Worm (Caenorhabditis elegans) whole organism, young adult: ENCODE results near the gene ins-39.

Source experiments
- B0019.2 ChIP-seq: fragments of 200-800 bp; sonication (Bioruptor generic); conservative IDR thresholded peaks from 2 replicates; pipeline ENCODE4 v1.3.6; 2022; ENCODE audit warnings: missing genetic modification reagents, missing genetic modification characterization, missing compliant biosample characterization
- B0261.1 ChIP-seq: sonication (generic microtip); optimal IDR thresholded peaks from 2 replicates; lab custom pipeline; 2016; ENCODE audit warnings: mild to moderate bottlenecking, missing genetic modification characterization, moderate library complexity, missing compliant biosample characterization
- B0336.3 ChIP-seq: fragments of 200-800 bp; sonication (Bioruptor generic); IDR thresholded peaks from 2 replicates; pipeline ENCODE4 v1.3.6; 2022; ENCODE audit warnings: missing genetic modification characterization, missing compliant biosample characterization
- C06A6.2 ChIP-seq: fragments of 200-800 bp; sonication (Bioruptor generic); conservative IDR thresholded peaks from 2 replicates; pipeline ENCODE4 v1.3.6; 2022; ENCODE audit warnings: missing genetic modification characterization, missing compliant biosample characterization
- C17E4.6 ChIP-seq: fragments of 200-800 bp; sonication (Bioruptor generic); IDR thresholded peaks from 2 replicates; pipeline ENCODE4 v1.3.6; 2022; ENCODE audit warnings: missing genetic modification reagents, missing genetic modification characterization, missing compliant biosample characterization
- D2030.7 ChIP-seq: fragments of 200-800 bp; sonication (Bioruptor generic); IDR thresholded peaks from 2 replicates; pipeline ENCODE4 v1.3.6; 2022; ENCODE audit warnings: missing genetic modification reagents, missing genetic modification characterization, missing compliant biosample characterization
- F22D6.2 ChIP-seq: sonication (generic microtip); optimal IDR thresholded peaks from 2 replicates; lab custom pipeline; 2016; ENCODE audit warnings: mild to moderate bottlenecking, missing genetic modification characterization, missing compliant biosample characterization
- F23B12.7 ChIP-seq: sonication (generic microtip); optimal IDR thresholded peaks from 2 replicates; lab custom pipeline; 2017; ENCODE audit warnings: missing genetic modification characterization, mild to moderate bottlenecking, missing compliant biosample characterization, antibody characterized with exemption, moderate library complexity; ENCODE audit not compliant: insufficient read depth
- F33H1.4 ChIP-seq: fragments of 200-800 bp; sonication (Bioruptor generic); IDR thresholded peaks from 2 replicates; pipeline ENCODE4 v1.3.6; 2022; ENCODE audit warnings: missing genetic modification reagents, missing genetic modification characterization, missing compliant biosample characterization
- F39B2.1 ChIP-seq: fragments of 200-800 bp; sonication (Bioruptor generic); IDR thresholded peaks from 2 replicates; pipeline ENCODE4 v1.3.6; 2022; ENCODE audit warnings: missing genetic modification reagents, missing genetic modification characterization, missing compliant biosample characterization
- F49E8.2 ChIP-seq: sonication (generic microtip); optimal IDR thresholded peaks from 3 replicates; lab custom pipeline; 2017; ENCODE audit warnings: missing genetic modification characterization, mild to moderate bottlenecking, missing compliant biosample characterization, antibody characterized with exemption, moderate library complexity; ENCODE audit not compliant: insufficient read depth
- K11D2.4 ChIP-seq: fragments of 200-800 bp; sonication (Bioruptor generic); IDR thresholded peaks from 2 replicates; pipeline ENCODE4 v1.3.6; 2022; ENCODE audit warnings: missing genetic modification reagents, missing genetic modification characterization, missing compliant biosample characterization
- K12H6.12 ChIP-seq: fragments of 200-800 bp; sonication (Bioruptor generic); optimal IDR thresholded peaks from 2 replicates; lab custom pipeline; 2018; ENCODE audit warnings: mild to moderate bottlenecking, missing genetic modification characterization, missing compliant biosample characterization
- T07F8.4 ChIP-seq: sonication (generic microtip); optimal IDR thresholded peaks from 2 replicates; lab custom pipeline; 2016; ENCODE audit warnings: mild to moderate bottlenecking, missing genetic modification characterization, moderate library complexity, missing compliant biosample characterization
- T26A5.8 ChIP-seq: sonication (generic microtip); optimal IDR thresholded peaks from 2 replicates; lab custom pipeline; 2016; ENCODE audit warnings: missing genetic modification characterization, missing compliant biosample characterization
- Y56A3A.18 ChIP-seq: fragments of 200-800 bp; sonication (Bioruptor generic); IDR thresholded peaks from 2 replicates; pipeline ENCODE4 v1.3.6; 2022; ENCODE audit warnings: missing genetic modification reagents, missing genetic modification characterization, missing compliant biosample characterization
- attf-6 ChIP-seq: fragments of 200-800 bp; sonication (Bioruptor generic); IDR thresholded peaks from 2 replicates; pipeline ENCODE4 v1.3.6; 2022; ENCODE audit warnings: missing genetic modification reagents, missing genetic modification characterization, missing compliant biosample characterization
- bed-2 ChIP-seq: fragments of 200-800 bp; sonication (Bioruptor generic); IDR thresholded peaks from 2 replicates; pipeline ENCODE4 v1.3.6; 2022; ENCODE audit warnings: missing genetic modification reagents, missing genetic modification characterization, missing compliant biosample characterization
- ccch-3 ChIP-seq: fragments of 200-800 bp; sonication (Bioruptor generic); optimal IDR thresholded peaks from 2 replicates; lab custom pipeline; 2018; ENCODE audit warnings: mild to moderate bottlenecking, missing genetic modification characterization, missing compliant biosample characterization
- cebp-1 ChIP-seq, 2 experiments: fragments of 200-800 bp in 1 of 2; sonication (Bioruptor generic) in 1 of 2; sonication (generic microtip) in 1 of 2; IDR thresholded peaks in 1 of 2; optimal IDR thresholded peaks in 1 of 2; 2 replicates each; pipeline versions ENCODE4 v1.3.6 to Lab custom; 2017 to 2022; ENCODE audit warnings: missing compliant biosample characterization in 2 of 2, missing genetic modification characterization in 2 of 2, mild to moderate bottlenecking in 1 of 2, missing genetic modification reagents in 1 of 2, moderate library complexity in 1 of 2
- ceh-40 ChIP-seq: fragments of 200-800 bp; sonication (Bioruptor generic); IDR thresholded peaks from 2 replicates; pipeline ENCODE4 v1.3.6; 2022; ENCODE audit warnings: missing genetic modification characterization, missing compliant biosample characterization
- chd-7 ChIP-seq: sonication (generic microtip); optimal IDR thresholded peaks from 2 replicates; lab custom pipeline; 2016; ENCODE audit warnings: mild to moderate bottlenecking, missing genetic modification characterization, moderate library complexity, missing compliant biosample characterization
- die-1 ChIP-seq: sonication (generic microtip); optimal IDR thresholded peaks from 2 replicates; lab custom pipeline; 2016; ENCODE audit warnings: missing genotype, mild to moderate bottlenecking, missing genetic modification characterization, missing compliant biosample characterization
- dox-1 ChIP-seq: fragments of 200-800 bp; sonication (Bioruptor generic); IDR thresholded peaks from 2 replicates; pipeline ENCODE4 v1.3.6; 2022; ENCODE audit warnings: missing genetic modification reagents, missing genetic modification characterization, missing compliant biosample characterization
- efl-1 ChIP-seq: fragments of 150-350 bp; optimal IDR thresholded peaks from 2 replicates; lab custom pipeline; 2014; ENCODE audit warnings: missing biosample characterization, missing genetic modification reagents, missing genetic modification characterization
- gei-17 ChIP-seq: fragments of 200-800 bp; sonication (Bioruptor generic); optimal IDR thresholded peaks from 2 replicates; lab custom pipeline; 2018; ENCODE audit warnings: mild to moderate bottlenecking, missing genetic modification characterization, missing compliant biosample characterization
- hmg-20 ChIP-seq: fragments of 200-800 bp; sonication (Bioruptor generic); IDR thresholded peaks from 2 replicates; pipeline ENCODE4 v1.3.6; 2022; ENCODE audit warnings: missing genetic modification reagents, missing genetic modification characterization, missing compliant biosample characterization
- lag-1 ChIP-seq: fragments of 200-800 bp; sonication (Bioruptor generic); IDR thresholded peaks from 2 replicates; pipeline ENCODE4 v1.3.6; 2022; ENCODE audit warnings: missing genetic modification reagents, missing genetic modification characterization, missing compliant biosample characterization
- lin-26 ChIP-seq: fragments of 200-800 bp; sonication (Bioruptor generic); IDR thresholded peaks from 2 replicates; pipeline ENCODE4 v1.3.6; 2022; ENCODE audit warnings: missing genetic modification reagents, missing genetic modification characterization, missing compliant biosample characterization
- lin-35 ChIP-seq, 3 experiments: fragments of 150-350 bp in 2 of 3; sonication (generic microtip) in 1 of 3; optimal IDR thresholded peaks; 2 replicates each; lab custom pipeline; 2014 to 2018; ENCODE audit warnings: missing biosample characterization in 3 of 3, missing genetic modification characterization in 3 of 3, missing genetic modification reagents in 3 of 3
- lin-40 ChIP-seq: sonication (generic microtip); optimal IDR thresholded peaks from 2 replicates; lab custom pipeline; 2016; ENCODE audit warnings: missing genetic modification characterization, mild to moderate bottlenecking, missing compliant biosample characterization, missing genotype, missing genetic modification reagents
- mcd-1 ChIP-seq: fragments of 200-800 bp; sonication (Bioruptor generic); IDR thresholded peaks from 2 replicates; pipeline ENCODE4 v1.3.6; 2022; ENCODE audit warnings: missing genetic modification reagents, missing genetic modification characterization, missing compliant biosample characterization
- nfya-2 ChIP-seq: fragments of 200-800 bp; sonication (Bioruptor generic); IDR thresholded peaks from 2 replicates; pipeline ENCODE4 v1.3.6; 2022; ENCODE audit warnings: missing genetic modification reagents, missing genetic modification characterization, missing compliant biosample characterization
- nhr-90 ChIP-seq: sonication (generic microtip); optimal IDR thresholded peaks from 2 replicates; lab custom pipeline; 2016; ENCODE audit warnings: missing genotype, mild to moderate bottlenecking, missing genetic modification characterization, missing compliant biosample characterization
- pbrm-1 ChIP-seq: fragments of 200-800 bp; sonication (Bioruptor generic); IDR thresholded peaks from 2 replicates; pipeline ENCODE4 v1.3.6; 2022; ENCODE audit warnings: missing genetic modification reagents, missing genetic modification characterization, missing compliant biosample characterization
- pha-4 ChIP-seq: fragments of 150-350 bp; sonication (generic microtip); optimal IDR thresholded peaks from 2 replicates; lab custom pipeline; 2014; ENCODE audit warnings: missing biosample characterization, missing genetic modification reagents, missing genetic modification characterization
- rcor-1 ChIP-seq: fragments of 200-800 bp; sonication (Bioruptor generic); IDR thresholded peaks from 2 replicates; pipeline ENCODE4 v1.3.6; 2022; ENCODE audit warnings: missing genetic modification reagents, missing genetic modification characterization, missing compliant biosample characterization
- rec-8 ChIP-seq, 2 experiments: sonication (generic microtip); optimal IDR thresholded peaks; 2 replicates each; lab custom pipeline; 2016; ENCODE audit warnings: mild to moderate bottlenecking in 2 of 2, missing genetic modification characterization in 2 of 2, missing genetic modification reagents in 2 of 2, missing genotype in 2 of 2, missing biosample characterization in 1 of 2, missing compliant biosample characterization in 1 of 2, moderate library complexity in 1 of 2
- repo-1 ChIP-seq: sonication (generic microtip); optimal IDR thresholded peaks from 2 replicates; lab custom pipeline; 2017; ENCODE audit warnings: mild to moderate bottlenecking, missing genetic modification characterization, missing compliant biosample characterization
- rpc-1 ChIP-seq, 2 experiments: fragments of 150-350 bp in 1 of 2; sonication (generic microtip) in 1 of 2; optimal IDR thresholded peaks; 2 replicates each; lab custom pipeline; 2014 to 2018; ENCODE audit warnings: missing biosample characterization in 1 of 2, missing genetic modification characterization in 1 of 2, missing genetic modification reagents in 1 of 2, missing genotype in 1 of 2
- unc-62 ChIP-seq: fragments of 150-350 bp; optimal IDR thresholded peaks from 2 replicates; lab custom pipeline; 2014; ENCODE audit warnings: missing biosample characterization, missing genetic modification reagents, missing genetic modification characterization
- ztf-18 ChIP-seq: sonication (generic microtip); optimal IDR thresholded peaks from 2 replicates; lab custom pipeline; 2016; ENCODE audit warnings: missing genotype, mild to moderate bottlenecking, missing genetic modification characterization, missing compliant biosample characterization
- ztf-22 ChIP-seq: fragments of 200-800 bp; sonication (Bioruptor generic); optimal IDR thresholded peaks from 2 replicates; lab custom pipeline; 2018; ENCODE audit warnings: mild to moderate bottlenecking, missing genetic modification characterization, moderate library complexity, missing compliant biosample characterization
- ztf-3 ChIP-seq: fragments of 200-800 bp; sonication (Bioruptor generic); optimal IDR thresholded peaks from 2 replicates; lab custom pipeline; 2018; ENCODE audit warnings: mild to moderate bottlenecking, missing genetic modification characterization, missing compliant biosample characterization

Gene ins-39

ce11 chrX:1389382-1389983 lies 45.3 kb upstream of the ins-39 start (continued):
- TF ChIP-seq ztf-3 (GFP tag; lab: Kevin White, UChicago) (peak; percentile 85), rpc-1 (optimal IDR thresholded peaks at IDR 0.05; lab: Kevin White, UChicago) (no peak), rpc-1 (tag; optimal IDR thresholded peaks at IDR 0.05; lab: Kevin White, UChicago) (no peak), bed-2 (GFP tag; lab: Robert Waterston, UW) (no peak), F23B12.7 (peak; percentile 86), C17E4.6 (GFP tag; lab: Robert Waterston, UW) (peak; percentile 67; the same call in 1 of the 2 replicates), dox-1 (GFP tag; lab: Robert Waterston, UW) (peak; percentile 90), F33H1.4 (GFP tag; lab: Robert Waterston, UW) (no peak), ztf-22 (GFP tag; lab: Kevin White, UChicago) (no peak), B0019.2 (no peak), pbrm-1 (GFP tag; lab: Robert Waterston, UW) (peak; percentile 84), die-1 (tag; lab: Kevin White, UChicago) (no peak), lag-1 (GFP tag; lab: Robert Waterston, UW) (0 out of 2 replicates have a peak, but pooled peaks have one; percentile 30), repo-1 (tag; lab: Kevin White, UChicago) (peak; percentile 94), B0336.3 (peak; percentile 95), ztf-18 (tag; lab: Kevin White, UChicago) (peak; percentile 7), chd-7 (tag; lab: Kevin White, UChicago) (peak; percentile 62), C06A6.2 (GFP tag; lab: Robert Waterston, UW) (peak; percentile 87), B0261.1 (tag; lab: Kevin White, UChicago) (peak; percentile 47), K11D2.4 (GFP tag; lab: Robert Waterston, UW) (peak; percentile 96), F49E8.2 (tag; lab: Kevin White, UChicago) (no peak), F22D6.2 (peak; percentile 92), Y56A3A.18 (GFP tag; lab: Robert Waterston, UW) (peak; percentile 97)
- TF ChIP-seq, all 124 proteins: peak for 56

ce11 chrX:1386893-1387367 lies 42.7 kb upstream of the ins-39 start, which contains the start of gene F56C3.1:
Gene F56C3.1, plus strand, starts transcription at chrX:1387317.
- TF ChIP-seq lag-1 (GFP tag; lab: Robert Waterston, UW) (no peak), efl-1 (GFP tag; lab: Kevin White, UChicago) (no peak), mcd-1 (GFP tag; lab: Robert Waterston, UW) (peak; percentile 49), die-1 (tag; lab: Kevin White, UChicago) (no peak), dox-1 (GFP tag; lab: Robert Waterston, UW) (peak; percentile 71), cebp-1 (GFP tag; IDR thresholded peaks at IDR 0.05; lab: Robert Waterston, UW) (no peak), cebp-1 (tag; optimal IDR thresholded peaks at IDR 0.05; lab: Kevin White, UChicago) (peak; percentile 21), rec-8 (tag; optimal IDR thresholded peaks at IDR 0.05; lab: Kevin White, UChicago) (no peak), gei-17 (GFP tag; lab: Kevin White, UChicago) (peak; percentile 38), F22D6.2 (no peak), attf-6 (GFP tag; lab: Robert Waterston, UW) (no peak), D2030.7 (GFP tag; lab: Robert Waterston, UW) (no peak), nfya-2 (no peak), hmg-20 (GFP tag; lab: Robert Waterston, UW) (no peak), T26A5.8 (no peak), lin-40 (tag; lab: Kevin White, UChicago) (no peak), Y56A3A.18 (GFP tag; lab: Robert Waterston, UW) (0 out of 2 replicates have a peak, but pooled peaks have one; percentile 43), K12H6.12 (tag; lab: Kevin White, UChicago) (no peak), lin-26 (GFP tag; lab: Robert Waterston, UW) (0 out of 2 replicates have a peak, but pooled peaks have one; percentile 39), lin-35 (GFP tag; optimal IDR thresholded peaks at IDR 0.05; lab: Kevin White, UChicago) (no peak), nhr-90 (no peak), K11D2.4 (GFP tag; lab: Robert Waterston, UW) (peak; percentile 59; the same call in 1 of the 2 replicates), pha-4 (tag; lab: Kevin White, UChicago) (no peak), bed-2 (GFP tag; lab: Robert Waterston, UW) (no peak), ccch-3 (no peak), F39B2.1 (no peak), rcor-1 (GFP tag; lab: Robert Waterston, UW) (no peak), unc-62 (no peak), T07F8.4 (no peak), ceh-40 (GFP tag; lab: Robert Waterston, UW) (no peak), rpc-1 (optimal IDR thresholded peaks at IDR 0.05; lab: Kevin White, UChicago) (no peak), rpc-1 (tag; optimal IDR thresholded peaks at IDR 0.05; lab: Kevin White, UChicago) (peak; percentile 36)
